Worm (Caenorhabditis elegans): ENCODE measurements around the gene T09A5.15.

T09A5.15 gene

DNA sequence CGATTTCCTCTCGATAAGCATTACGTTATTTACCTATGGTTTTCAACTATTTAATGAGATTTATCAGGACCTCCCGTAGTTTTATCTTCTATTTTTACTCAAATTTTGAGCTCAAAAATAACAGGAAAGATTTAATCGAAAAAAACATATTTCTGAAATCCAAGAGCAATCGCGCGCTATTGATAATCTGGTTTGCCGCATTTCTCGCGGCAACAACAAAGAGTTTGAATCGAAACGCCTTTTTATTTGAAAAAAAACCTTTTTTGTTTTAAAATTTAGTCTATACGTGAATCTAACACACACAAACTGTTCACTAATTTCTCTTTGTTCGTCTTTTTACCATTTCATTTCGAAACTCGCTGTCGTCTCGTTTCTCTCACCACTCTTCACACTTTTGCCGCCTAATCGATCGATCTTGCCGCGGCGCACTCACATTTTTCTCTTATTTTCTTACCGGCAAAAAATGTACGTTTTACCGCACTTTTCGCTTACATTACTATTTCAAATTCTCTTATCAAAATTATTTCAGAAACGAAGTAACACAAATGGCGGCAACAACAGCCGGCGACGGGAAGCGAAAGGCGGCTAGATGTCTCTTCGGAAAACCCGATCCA, 41.5 kb upstream of the T09A5.15 start, which contains the start of gene cki-2 (continued):
- TF ChIP-seq dpl-1 (GFP tag; optimal IDR thresholded peaks at IDR 0.05) (peak; percentile 57), aptf-3 (GFP tag; IDR thresholded peaks at IDR 0.05) (no peak), mcd-1 (GFP tag; IDR thresholded peaks at IDR 0.05) (no peak), snpc-4 (GFP tag; optimal IDR thresholded peaks at IDR 0.05) (no peak), snpc-4 (tag; optimal IDR thresholded peaks at IDR 0.05) (no peak), repo-1 (tag; optimal IDR thresholded peaks at IDR 0.05) (no peak), F37B4.10 (GFP tag; IDR thresholded peaks at IDR 0.05) (no peak), xnd-1 (tag; optimal IDR thresholded peaks at IDR 0.05) (peak; percentile 63), sptf-2 (GFP tag; optimal IDR thresholded peaks at IDR 0.05) (no peak), sea-2 (GFP tag; IDR thresholded peaks at IDR 0.05) (no peak), madf-8 (GFP tag; conservative IDR thresholded peaks at IDR 0.05) (peak; percentile 69), ekl-4 (GFP tag; IDR thresholded peaks at IDR 0.05) (no peak), hrde-1 (tag; optimal IDR thresholded peaks at IDR 0.05; ENCODE audit: borderline replicate concordance) (no peak), Y67H2A.10 (GFP tag; conservative IDR thresholded peaks at IDR 0.05) (no peak), rec-8 (tag; optimal IDR thresholded peaks at IDR 0.05) (no peak)

DNA sequence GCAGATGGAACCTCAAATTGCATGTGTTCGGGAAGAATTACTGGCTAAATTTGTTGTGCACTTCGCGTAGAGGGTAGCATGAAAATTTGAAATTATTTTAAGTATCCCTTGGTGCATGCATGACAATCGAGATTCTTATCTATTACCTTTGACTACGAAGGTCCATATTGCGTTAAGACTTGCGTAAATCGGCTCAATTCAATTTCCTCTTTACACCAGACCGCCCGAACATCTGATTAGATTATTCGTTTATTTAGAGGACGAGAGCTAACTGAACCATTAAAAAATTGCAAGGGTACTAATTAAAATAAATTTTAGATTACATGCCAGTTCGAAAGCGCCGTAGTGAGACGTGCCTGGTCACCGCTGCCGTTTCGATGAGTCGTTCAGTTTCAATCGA, 40.2 kb upstream of the T09A5.15 start:
- TF ChIP-seq hsf-1 (GFP tag; IDR thresholded peaks at IDR 0.05) (0 out of 2 replicates have a peak, but pooled peaks have one; percentile 7), lag-1 (GFP tag; IDR thresholded peaks at IDR 0.05) (no peak)

DNA sequence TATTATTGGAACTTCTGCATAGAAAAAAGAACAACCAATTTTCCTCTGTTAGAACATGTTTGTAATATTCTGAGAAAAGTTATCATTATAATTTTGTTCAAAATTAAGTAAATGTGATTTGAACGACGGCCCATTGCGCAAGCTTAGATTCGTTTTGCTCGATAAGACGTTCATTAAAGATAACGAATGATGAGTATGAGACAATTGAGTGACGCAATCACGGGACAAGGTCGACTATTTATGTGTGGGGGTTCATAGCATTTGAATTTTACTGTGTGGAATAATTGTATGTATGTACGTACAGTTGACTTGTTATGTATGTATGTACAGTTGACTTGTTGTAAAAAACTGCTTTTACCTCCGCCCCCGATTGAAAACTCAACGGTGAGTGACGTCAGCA, 38.4 kb upstream of the T09A5.15 start:
- TF ChIP-seq mel-28 (tag; optimal IDR thresholded peaks at IDR 0.05; ENCODE audit: borderline replicate concordance) (no peak), rcor-1 (GFP tag; IDR thresholded peaks at IDR 0.05) (no peak), T07F8.4 (tag; optimal IDR thresholded peaks at IDR 0.05) (no peak), tlf-1 (GFP tag; optimal IDR thresholded peaks at IDR 0.05) (no peak)

DNA sequence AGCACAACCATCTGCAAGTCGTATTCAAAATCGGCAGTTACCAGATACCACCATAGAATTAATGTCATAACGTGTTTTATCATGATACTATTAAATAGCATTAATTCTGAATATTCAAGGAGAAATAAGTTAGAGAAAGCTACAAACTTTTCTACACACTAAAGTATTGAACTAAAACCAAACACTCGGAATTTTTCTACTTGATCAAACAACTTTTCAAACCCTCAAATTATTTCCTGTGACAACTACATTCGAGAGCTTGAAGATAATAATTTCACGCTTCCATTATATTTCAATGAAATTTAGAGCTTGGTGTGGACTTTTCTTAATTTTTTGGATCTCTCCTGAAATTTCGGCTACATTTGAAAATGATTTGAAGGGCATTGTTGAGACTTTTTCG, 35.3 kb upstream of the T09A5.15 start, which contains the start of gene irld-47:
Gene irld-47 (minus strand): TSS at position 101 of the 400 bp plus-strand sequence.
- TF ChIP-seq attf-5 (GFP tag; optimal IDR thresholded peaks at IDR 0.05): no peak
- TF ChIP-seq mxl-1 (tag; optimal IDR thresholded peaks at IDR 0.05): no peak
- TF ChIP-seq ceh-27 (GFP tag; optimal IDR thresholded peaks at IDR 0.05): no peak
- no peak for TF ChIP-seq ztf-26 (tag; optimal IDR thresholded peaks at IDR 0.05)
- TF ChIP-seq hmg-20 (GFP tag; IDR thresholded peaks at IDR 0.05): no peak
- TF ChIP-seq efl-1 (GFP tag; optimal IDR thresholded peaks at IDR 0.05): no peak
- no peak for TF ChIP-seq zfh-2 (GFP tag; conservative IDR thresholded peaks at IDR 0.05)
- TF ChIP-seq nfya-2 (GFP tag; IDR thresholded peaks at IDR 0.05): no peak
- TF ChIP-seq B0019.2 (GFP tag; conservative IDR thresholded peaks at IDR 0.05): no peak

DNA sequence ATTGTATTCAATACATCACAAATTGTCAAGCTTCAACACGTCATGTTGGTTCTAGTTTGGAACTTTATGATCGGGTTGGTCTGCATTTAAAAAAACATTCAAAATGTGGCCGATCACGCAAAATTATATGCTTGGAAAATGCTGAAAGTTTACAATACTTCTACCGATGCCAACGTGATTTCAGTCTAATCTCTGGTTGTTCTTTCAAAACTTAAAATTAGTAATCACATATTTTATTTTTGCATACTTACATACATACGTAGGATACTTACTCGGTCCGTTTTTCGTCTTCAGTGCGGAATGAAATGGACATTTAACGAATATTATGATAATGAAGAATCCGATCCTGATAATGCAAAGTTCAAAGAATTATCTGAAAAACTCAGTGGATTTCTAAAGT, 32.7 kb upstream of the T09A5.15 start, which contains the start of gene srw-62:
Gene srw-62 (plus strand): TSS at position 301 of the 400 bp plus-strand sequence.
- TF ChIP-seq ztf-25 (GFP tag; IDR thresholded peaks at IDR 0.05) (no peak), mxl-1 (tag; optimal IDR thresholded peaks at IDR 0.05) (no peak)

DNA sequence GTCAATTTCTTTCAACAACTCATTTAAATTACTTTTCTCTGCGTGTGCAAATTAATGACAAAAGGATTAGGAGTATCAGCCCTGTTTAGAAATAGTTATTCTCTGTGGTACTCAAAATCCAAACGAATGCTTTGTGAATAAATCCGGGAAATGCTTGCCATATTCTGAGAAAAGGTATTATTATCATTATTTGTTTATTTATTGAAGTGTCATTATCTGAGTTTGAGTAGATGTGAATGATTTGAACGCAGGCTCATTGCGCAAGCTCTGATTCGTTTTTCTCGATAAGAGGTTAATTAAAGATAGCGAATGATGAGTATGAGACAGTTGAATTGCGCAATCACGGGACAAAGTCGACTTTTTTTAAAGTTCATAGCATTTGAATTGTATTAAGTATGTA, 29.9 kb upstream of the T09A5.15 start:
- TF ChIP-seq ama-1 (optimal IDR thresholded peaks at IDR 0.05) (no peak), ama-1 (GFP tag; optimal IDR thresholded peaks at IDR 0.05) (no peak), gei-17 (GFP tag; optimal IDR thresholded peaks at IDR 0.05) (no peak), hmg-20 (GFP tag; IDR thresholded peaks at IDR 0.05) (no peak)
